Worm (Caenorhabditis elegans) whole organism, L1 larva: ENCODE results near the gene F42A10.7.
A peak's percentile ranks its signal among the peaks of the same experiment; 100 is the strongest.

Experiments used
- F16B12.6 ChIP-seq: fragments of 150-350 bp; optimal IDR thresholded peaks from 2 replicates; lab custom pipeline; 2014; ENCODE audit warnings: missing biosample characterization, missing genetic modification characterization
- Y116A8C.19 ChIP-seq: sonication (generic microtip); optimal IDR thresholded peaks from 2 replicates; lab custom pipeline; 2016; ENCODE audit warnings: missing compliant biosample characterization, missing genetic modification characterization, borderline replicate concordance
- alr-1 ChIP-seq: fragments of 200-800 bp; sonication (Bioruptor generic); optimal IDR thresholded peaks from 2 replicates; lab custom pipeline; 2018; ENCODE audit warnings: borderline replicate concordance, mild to moderate bottlenecking, missing genetic modification characterization, missing compliant biosample characterization
- aly-2 ChIP-seq: fragments of 150-350 bp; optimal IDR thresholded peaks from 2 replicates; lab custom pipeline; 2014; ENCODE audit warnings: missing biosample characterization, missing genetic modification characterization
- blmp-1 ChIP-seq: fragments of 150-350 bp; optimal IDR thresholded peaks from 2 replicates; lab custom pipeline; 2014; ENCODE audit warnings: missing biosample characterization, missing genetic modification characterization
- ceh-90 ChIP-seq: sonication (generic microtip); optimal IDR thresholded peaks from 2 replicates; lab custom pipeline; 2016; ENCODE audit warnings: missing genetic modification characterization, missing compliant biosample characterization
- dpl-1 ChIP-seq, 3 experiments: fragments of 150-350 bp in 2 of 3; sonication (generic microtip) in 1 of 3; optimal IDR thresholded peaks; 2 replicates each; lab custom pipeline; 2014 to 2017; ENCODE audit warnings: missing biosample characterization in 3 of 3, missing genetic modification characterization in 3 of 3, missing genetic modification reagents in 3 of 3
- efl-1 ChIP-seq, 4 experiments: fragments of 150-350 bp; optimal IDR thresholded peaks in 3 of 4; peaks in 1 of 4; 1 replicate in 1 of 4; 2 replicates in 3 of 4; lab custom pipeline; 2014; ENCODE audit warnings: missing biosample characterization in 2 of 4, missing genetic modification characterization in 2 of 4, missing genetic modification reagents in 2 of 4
- fkh-8 ChIP-seq: sonication (generic microtip); optimal IDR thresholded peaks from 2 replicates; lab custom pipeline; 2016; ENCODE audit warnings: mild to moderate bottlenecking, missing genetic modification characterization, missing compliant biosample characterization
- fos-1 ChIP-seq: fragments of 150-350 bp; optimal IDR thresholded peaks from 2 replicates; lab custom pipeline; 2014; ENCODE audit warnings: missing biosample characterization, missing genetic modification characterization
- grh-1 ChIP-seq: fragments of 200-800 bp; sonication (Bioruptor generic); IDR thresholded peaks from 2 replicates; pipeline ENCODE4 v1.3.6; 2022; ENCODE audit warnings: missing genetic modification reagents, missing genetic modification characterization, missing compliant biosample characterization
- hlh-17 ChIP-seq: fragments of 200-800 bp; sonication (Bioruptor generic); optimal IDR thresholded peaks from 2 replicates; lab custom pipeline; 2018; ENCODE audit warnings: missing genetic modification characterization, mild to moderate bottlenecking, missing compliant biosample characterization, moderate library complexity, borderline replicate concordance
- hlh-4 ChIP-seq: sonication (generic microtip); optimal IDR thresholded peaks from 2 replicates; lab custom pipeline; 2016; ENCODE audit warnings: mild to moderate bottlenecking, missing genetic modification characterization, missing compliant biosample characterization
- hpl-2 ChIP-seq: fragments of 150-350 bp; optimal IDR thresholded peaks from 2 replicates; lab custom pipeline; 2014; ENCODE audit warnings: missing biosample characterization, missing genetic modification reagents, missing genetic modification characterization
- irx-1 ChIP-seq: sonication (generic microtip); optimal IDR thresholded peaks from 2 replicates; lab custom pipeline; 2016; ENCODE audit warnings: missing genetic modification characterization, missing compliant biosample characterization
- lin-13 ChIP-seq: fragments of 150-350 bp; optimal IDR thresholded peaks from 2 replicates; lab custom pipeline; 2014; ENCODE audit warnings: missing biosample characterization, missing genetic modification reagents, missing genetic modification characterization
- lin-39 ChIP-seq: fragments of 150-350 bp; optimal IDR thresholded peaks from 2 replicates; lab custom pipeline; 2014; ENCODE audit warnings: missing biosample characterization, missing genetic modification reagents, missing genetic modification characterization
- lir-3 ChIP-seq: sonication (generic microtip); optimal IDR thresholded peaks from 2 replicates; lab custom pipeline; 2016; ENCODE audit warnings: mild to moderate bottlenecking, missing genetic modification characterization, moderate library complexity, missing compliant biosample characterization; ENCODE audit not compliant: poor library complexity
- lsy-2 ChIP-seq, 2 experiments: fragments of 150-350 bp; optimal IDR thresholded peaks; 2 replicates each; lab custom pipeline; 2014; ENCODE audit warnings: missing biosample characterization in 2 of 2, missing genetic modification characterization in 2 of 2
- mab-9 ChIP-seq: fragments of 200-800 bp; sonication (Bioruptor generic); IDR thresholded peaks from 2 replicates; pipeline ENCODE4 v1.3.6; 2022; ENCODE audit warnings: missing genetic modification reagents, missing genetic modification characterization, missing compliant biosample characterization
- mdl-1 ChIP-seq, 2 experiments: fragments of 150-350 bp; optimal IDR thresholded peaks; 2 replicates each; lab custom pipeline; 2014 to 2017; ENCODE audit warnings: missing biosample characterization in 2 of 2, missing genetic modification characterization in 2 of 2, inconsistent platforms in 1 of 2
- mep-1 ChIP-seq: fragments of 150-350 bp; optimal IDR thresholded peaks from 2 replicates; lab custom pipeline; 2014; ENCODE audit warnings: missing biosample characterization, missing genetic modification characterization
- nhr-237 ChIP-seq: fragments of 150-350 bp; optimal IDR thresholded peaks from 2 replicates; lab custom pipeline; 2014; ENCODE audit warnings: missing biosample characterization, missing genetic modification characterization
- nhr-28 ChIP-seq: fragments of 150-350 bp; optimal IDR thresholded peaks from 2 replicates; lab custom pipeline; 2014; ENCODE audit warnings: missing biosample characterization, missing genetic modification characterization
- nhr-47 ChIP-seq: sonication (generic microtip); optimal IDR thresholded peaks from 2 replicates; lab custom pipeline; 2016; ENCODE audit warnings: mild to moderate bottlenecking, missing genetic modification characterization, moderate library complexity, missing compliant biosample characterization
- nhr-90 ChIP-seq: sonication (generic microtip); optimal IDR thresholded peaks from 2 replicates; lab custom pipeline; 2016; ENCODE audit warnings: mild to moderate bottlenecking, missing genetic modification characterization, missing compliant biosample characterization; ENCODE audit not compliant: poor library complexity
- pag-3 ChIP-seq: sonication (generic microtip); optimal IDR thresholded peaks from 2 replicates; lab custom pipeline; 2017; ENCODE audit warnings: missing genetic modification characterization, mild to moderate bottlenecking, missing compliant biosample characterization, antibody characterized with exemption, borderline replicate concordance; ENCODE audit not compliant: insufficient read depth
- rnt-1 ChIP-seq: sonication (generic microtip); optimal IDR thresholded peaks from 2 replicates; lab custom pipeline; 2016; ENCODE audit warnings: mild to moderate bottlenecking, missing genetic modification characterization, moderate library complexity, missing compliant biosample characterization
- sox-4 ChIP-seq: sonication (generic microtip); optimal IDR thresholded peaks from 2 replicates; lab custom pipeline; 2016; ENCODE audit warnings: missing genetic modification characterization, missing compliant biosample characterization
- sptf-1 ChIP-seq: fragments of 150-350 bp; optimal IDR thresholded peaks from 2 replicates; lab custom pipeline; 2014; ENCODE audit warnings: missing biosample characterization, missing genetic modification characterization
- sup-37 ChIP-seq: fragments of 200-800 bp; sonication (Bioruptor generic); optimal IDR thresholded peaks from 2 replicates; lab custom pipeline; 2018; ENCODE audit warnings: mild to moderate bottlenecking, missing genetic modification characterization, missing compliant biosample characterization
- swsn-7 ChIP-seq: sonication (generic microtip); optimal IDR thresholded peaks from 2 replicates; lab custom pipeline; 2016; ENCODE audit warnings: missing genetic modification characterization, missing compliant biosample characterization
- unc-130 ChIP-seq: fragments of 150-350 bp; optimal IDR thresholded peaks from 2 replicates; lab custom pipeline; 2017; ENCODE audit warnings: missing biosample characterization, missing genetic modification characterization, inconsistent platforms
- unc-30 ChIP-seq: sonication (generic microtip); optimal IDR thresholded peaks from 2 replicates; lab custom pipeline; 2017; ENCODE audit warnings: missing biosample characterization, missing genetic modification characterization
- vab-15 ChIP-seq: sonication (generic microtip); optimal IDR thresholded peaks from 2 replicates; lab custom pipeline; 2017; ENCODE audit warnings: missing genotype, mild to moderate bottlenecking, missing genetic modification characterization, missing compliant biosample characterization
- xbp-1 ChIP-seq: sonication (generic microtip); optimal IDR thresholded peaks from 2 replicates; lab custom pipeline; 2016; ENCODE audit warnings: missing genetic modification characterization, missing compliant biosample characterization
- ztf-11 ChIP-seq, 2 experiments: sonication (generic microtip); optimal IDR thresholded peaks; 2 replicates each; lab custom pipeline; 2016 to 2017; ENCODE audit warnings: missing genetic modification characterization in 2 of 2, missing biosample characterization in 1 of 2, missing compliant biosample characterization in 1 of 2

Gene F42A10.7

DNA sequence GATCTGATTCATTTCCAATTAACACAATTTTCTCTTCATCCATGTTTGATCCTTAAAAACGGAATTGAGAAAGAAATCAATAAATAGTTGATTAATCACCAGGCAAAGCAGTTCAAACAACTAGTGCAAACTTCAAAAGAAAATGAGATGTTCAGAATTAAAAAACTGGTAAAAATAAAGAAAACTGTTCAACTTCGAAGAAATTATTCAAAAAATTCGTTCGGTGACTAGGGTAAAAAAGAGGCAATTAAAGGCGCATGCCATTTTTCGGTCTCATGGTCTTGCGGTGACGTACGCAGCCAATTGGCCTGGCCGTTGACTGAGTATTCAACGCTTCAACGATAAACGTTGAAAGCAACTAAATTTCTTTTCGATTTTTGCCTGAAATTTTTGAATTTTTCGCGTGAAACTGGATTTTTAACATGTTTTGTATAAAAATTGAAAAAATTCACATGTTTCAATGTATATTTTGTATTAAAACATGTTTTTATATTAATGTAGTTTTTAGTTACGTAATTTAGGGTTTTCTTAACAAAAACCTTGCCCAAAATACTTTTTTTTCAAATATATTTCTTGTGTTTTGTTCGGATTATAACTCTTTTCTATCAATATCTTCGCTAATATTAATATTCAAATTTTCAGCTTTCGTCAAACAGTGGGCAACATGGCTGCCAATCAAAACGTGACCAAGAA lies 27.8 kb upstream of the F42A10.7 start, which contains the start of the genes sna-3 and rps-3 (continued):
- TF ChIP-seq rnt-1 (tag; lab: Kevin White, UChicago): peak; percentile 85
- peak in 1 of 2 experiments; percentile 69 for TF ChIP-seq mdl-1 (tag; optimal IDR thresholded peaks at IDR 0.05; lab: Kevin White, UChicago)
- no peak for TF ChIP-seq nhr-28
- TF ChIP-seq lin-13 (GFP tag; lab: Kevin White, UChicago): peak; percentile 65
- TF ChIP-seq dpl-1 (GFP tag; optimal IDR thresholded peaks at IDR 0.05; lab: Kevin White, UChicago): peak; percentile 70 to 80 (median 78)
- peak; percentile 44 for TF ChIP-seq vab-15
- TF ChIP-seq fos-1: peak; percentile 51
- TF ChIP-seq hlh-4 (tag; lab: Kevin White, UChicago): no peak
- TF ChIP-seq nhr-237 (tag; lab: Kevin White, UChicago): peak; percentile 11
- TF ChIP-seq fkh-8 (tag; lab: Kevin White, UChicago): peak; percentile 66
- TF ChIP-seq efl-1 (optimal IDR thresholded peaks at IDR 0.05; lab: Kevin White, UChicago): peak; percentile 82 to 88
- peak; percentile 73 to 96 for TF ChIP-seq efl-1 (GFP tag; optimal IDR thresholded peaks at IDR 0.05 in 1 of 2; lab: Kevin White, UChicago)
- TF ChIP-seq sup-37 (GFP tag; lab: Kevin White, UChicago): no peak
- peak; percentile 23 for TF ChIP-seq lin-39 (tag; lab: Kevin White, UChicago)
- TF ChIP-seq sptf-1 (tag; lab: Kevin White, UChicago): no peak
- no peak for TF ChIP-seq alr-1 (tag; lab: Kevin White, UChicago)
- TF ChIP-seq unc-130 (tag; lab: Kevin White, UChicago): peak; percentile 79
- TF ChIP-seq hpl-2 (GFP tag; lab: Kevin White, UChicago): peak; percentile 27
- peak in 1 of 2 experiments; percentile 41 for TF ChIP-seq ztf-11 (tag; optimal IDR thresholded peaks at IDR 0.05; lab: Kevin White, UChicago)
- TF ChIP-seq lir-3 (tag; lab: Kevin White, UChicago): peak; percentile 25
- TF ChIP-seq F16B12.6 (tag; lab: Kevin White, UChicago): peak; percentile 54
- TF ChIP-seq blmp-1 (tag; lab: Kevin White, UChicago): peak; percentile 71
- peak; percentile 72 for TF ChIP-seq nhr-47 (tag; lab: Kevin White, UChicago)
- peak; percentile 84 to 93 for TF ChIP-seq lsy-2 (tag; optimal IDR thresholded peaks at IDR 0.05; lab: Kevin White, UChicago)
- peak; percentile 83 for TF ChIP-seq mep-1 (tag; lab: Kevin White, UChicago)
- TF ChIP-seq xbp-1: peak; percentile 74
- TF ChIP-seq ceh-90: no peak
- TF ChIP-seq irx-1: peak; percentile 40
- TF ChIP-seq unc-30: no peak
- TF ChIP-seq pag-3 (tag; lab: Kevin White, UChicago): no peak
- no peak for TF ChIP-seq mab-9 (GFP tag; lab: Robert Waterston, UW)
- peak; percentile 57 for TF ChIP-seq nhr-90 (tag; lab: Kevin White, UChicago)
- no peak for TF ChIP-seq hlh-17 (GFP tag; lab: Kevin White, UChicago)
- TF ChIP-seq, all 84 proteins: peak for 45

DNA sequence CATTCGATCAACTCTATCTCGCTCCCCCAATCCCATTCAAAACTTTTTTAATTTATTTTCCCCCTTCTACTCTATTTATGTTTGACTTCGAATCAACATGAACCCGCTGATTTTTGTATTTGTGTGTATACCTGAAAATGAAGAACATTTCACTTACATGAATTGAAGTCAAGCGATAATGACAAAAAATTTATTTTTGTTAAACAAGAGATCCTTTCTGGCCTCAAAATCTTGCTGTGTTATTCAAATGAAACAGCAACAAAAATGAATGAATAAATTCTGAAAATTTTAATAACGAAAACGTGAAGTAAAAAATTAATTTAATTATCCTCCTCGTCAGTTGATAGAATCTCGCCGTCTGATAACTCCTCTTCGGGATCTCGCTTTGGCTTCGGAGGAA lies 24.0 kb upstream of the F42A10.7 start:
- TF ChIP-seq lin-13 (GFP tag; lab: Kevin White, UChicago) (no peak), aly-2 (peak; percentile 12), lin-39 (tag; lab: Kevin White, UChicago) (no peak), hlh-4 (tag; lab: Kevin White, UChicago) (no peak), swsn-7 (no peak), Y116A8C.19 (tag; lab: Kevin White, UChicago) (no peak), sox-4 (no peak), grh-1 (GFP tag; lab: Robert Waterston, UW) (no peak), efl-1 (optimal IDR thresholded peaks at IDR 0.05; lab: Kevin White, UChicago) (no peak), efl-1 (GFP tag; optimal IDR thresholded peaks at IDR 0.05 in 1 of 2; lab: Kevin White, UChicago) (peak in 1 of 2 experiments; percentile 38)
